Fruit fly (Drosophila melanogaster) whole organism, larva: ENCODE measurements around the gene MTA1-like.

Experiments used
- noc ChIP-seq: fragments of 200-800 bp; sonication (Bioruptor generic); optimal IDR thresholded peaks from 3 replicates; lab custom pipeline; 2019; ENCODE audit warnings: missing biosample characterization, mild to moderate bottlenecking, missing genetic modification characterization, moderate library complexity

Gene MTA1-like

dm6 chr3R:5635524-5635923 lies 13.0 kb downstream of the MTA1-like start, which contains the start of gene CG31546:
CG31546 (minus strand) TSS chr3R:5635624.
- TF ChIP-seq noc (tag; lab: Kevin White, UChicago), result no peak

dm6 chr3R:5633437-5633836 lies 15.1 kb downstream of the MTA1-like start, which contains the start of gene CG12171:
CG12171 (plus strand) TSS chr3R:5633627.
- TF ChIP-seq noc (tag; lab: Kevin White, UChicago), result peak; percentile 18

- no peak for TF ChIP-seq noc (tag; lab: Kevin White, UChicago)
These were observed 16.4 kb downstream of the MTA1-like start, which contains the start of gene CG31549 for dm6 chr3R:5632182-5632581. CG31549 (plus strand) TSS chr3R:5632192.

- no peak for TF ChIP-seq noc (tag; lab: Kevin White, UChicago)
These were observed 21.0 kb downstream of the MTA1-like start, which contains the start of gene CG31551 for dm6 chr3R:5627552-5627951. CG31551 (plus strand) TSS chr3R:5627852.

DNA sequence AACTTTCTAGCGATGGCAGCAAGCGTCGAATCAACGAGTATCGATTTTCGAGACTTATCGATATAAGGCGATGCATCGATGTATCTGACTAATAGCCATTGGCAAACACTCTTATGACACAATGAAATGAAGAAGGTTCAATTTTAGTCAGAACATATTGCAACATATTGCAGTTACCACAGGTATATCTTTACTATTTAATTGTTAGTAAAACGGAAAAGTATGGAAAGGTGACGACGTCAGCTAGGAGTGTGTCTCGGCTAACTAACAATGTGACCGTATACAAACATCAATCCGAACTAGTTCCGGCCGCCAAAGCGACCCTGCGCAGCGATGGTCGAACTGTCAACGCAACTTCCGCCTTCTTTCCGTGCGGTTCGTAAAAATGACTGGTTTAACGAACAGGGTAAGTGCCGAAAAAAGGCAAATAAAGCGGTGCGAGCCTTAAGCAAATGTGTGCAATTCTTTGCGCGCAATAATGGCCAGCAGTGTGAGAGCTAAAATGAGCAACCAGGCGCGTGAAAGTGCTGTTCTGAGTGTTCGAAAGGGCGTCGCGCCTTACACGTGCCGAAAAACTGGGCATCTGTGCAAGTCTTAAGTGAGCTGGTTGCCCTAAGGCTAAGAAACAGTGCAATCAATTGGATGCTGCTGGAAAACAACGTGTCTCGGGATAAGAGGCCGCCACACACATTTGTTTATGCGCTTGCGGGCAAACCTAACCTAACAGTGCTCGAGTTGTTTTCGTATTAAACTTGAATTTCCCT lies 24.2 kb downstream of the MTA1-like start, which contains the start of the genes Dph4, Spec2 and RpL13A:
TSS of gene Dph4 (minus strand) at position 11 of the 764 bp plus-strand sequence.
TSS of gene Spec2 (minus strand) at position 11 of the 764 bp plus-strand sequence.
TSS of gene RpL13A (plus strand) at position 360 of the 764 bp plus-strand sequence.
- peak; percentile 80 for TF ChIP-seq noc (tag; lab: Kevin White, UChicago)

dm6 chr3R:5622985-5623630 lies 25.4 kb downstream of the MTA1-like start:
- TF ChIP-seq noc (tag; lab: Kevin White, UChicago), result peak; percentile 46

dm6 chr3R:5622406-5622752 lies 26.2 kb downstream of the MTA1-like start:
- no peak for TF ChIP-seq noc (tag; lab: Kevin White, UChicago)

dm6 chr3R:5621714-5622405 lies 26.7 kb downstream of the MTA1-like start:
- TF ChIP-seq noc (tag; lab: Kevin White, UChicago), result no peak

- TF ChIP-seq noc (tag; lab: Kevin White, UChicago), result peak; percentile 76
These were observed 28.1 kb downstream of the MTA1-like start for dm6 chr3R:5620387-5620956.

- no peak for TF ChIP-seq noc (tag; lab: Kevin White, UChicago)
These were observed 30.5 kb downstream of the MTA1-like start for dm6 chr3R:5617923-5618623.

- TF ChIP-seq noc (tag; lab: Kevin White, UChicago), result no peak
These were observed 33.1 kb downstream of the MTA1-like start for dm6 chr3R:5615484-5615883.

DNA sequence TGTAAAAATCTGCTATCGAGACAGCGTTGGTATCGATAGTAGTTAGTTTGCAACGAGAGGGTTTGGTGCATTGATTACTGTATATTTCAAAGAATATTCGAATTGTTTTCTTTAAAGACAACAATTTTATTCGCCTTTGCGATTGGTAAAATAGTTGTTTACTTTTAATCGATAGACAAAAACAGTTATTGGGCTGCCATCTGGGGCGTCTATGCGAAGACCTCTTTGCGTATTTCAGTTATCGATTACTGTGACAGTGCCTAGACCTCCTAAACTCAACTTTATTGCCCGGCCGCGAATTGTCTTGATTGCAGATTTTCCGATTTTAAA lies 35.5 kb downstream of the MTA1-like start, which contains the start of gene Atu:
TSS of gene Atu (plus strand) at position 245 of the 330 bp plus-strand sequence.
- no peak for TF ChIP-seq noc (tag; lab: Kevin White, UChicago)

DNA sequence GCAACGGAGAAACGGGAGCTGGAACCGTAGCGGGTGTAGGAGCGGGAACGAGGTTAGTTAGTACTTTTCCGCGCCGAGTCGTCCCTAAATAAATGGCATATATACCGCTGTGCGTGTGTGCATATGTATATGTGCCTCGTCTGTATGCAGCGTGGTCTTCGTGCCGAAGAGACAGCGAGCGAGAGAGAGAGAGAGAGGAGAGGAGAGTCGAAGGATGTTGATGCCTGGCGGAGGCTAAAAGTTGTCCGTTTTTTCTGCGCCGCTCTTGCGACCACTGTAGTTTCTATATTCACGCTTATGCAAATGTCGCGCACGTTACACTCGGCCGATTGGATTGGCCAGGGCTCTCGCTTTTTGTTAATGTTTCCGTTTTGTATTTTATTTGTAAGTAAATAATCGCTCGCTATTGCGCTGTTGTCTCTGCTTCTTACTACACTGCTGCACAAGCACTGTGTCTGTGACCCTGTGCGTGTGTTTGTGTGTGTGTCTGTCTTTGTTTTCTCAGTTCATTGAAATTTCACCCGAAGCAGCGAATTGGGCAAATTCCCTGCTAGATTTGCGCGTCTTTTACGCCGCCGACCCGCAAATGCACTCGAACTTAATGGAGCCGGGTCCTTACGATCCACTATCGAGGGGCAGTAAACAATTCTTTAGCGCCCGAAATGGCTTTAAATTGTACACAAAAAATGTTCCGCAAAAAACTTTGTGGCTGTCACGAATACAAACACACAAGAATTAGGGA lies 36.0 kb downstream of the MTA1-like start, which contains the start of gene Rga:
TSS of gene Rga (minus strand) at position 741 of the 742 bp plus-strand sequence.
- no peak for TF ChIP-seq noc (tag; lab: Kevin White, UChicago)

DNA sequence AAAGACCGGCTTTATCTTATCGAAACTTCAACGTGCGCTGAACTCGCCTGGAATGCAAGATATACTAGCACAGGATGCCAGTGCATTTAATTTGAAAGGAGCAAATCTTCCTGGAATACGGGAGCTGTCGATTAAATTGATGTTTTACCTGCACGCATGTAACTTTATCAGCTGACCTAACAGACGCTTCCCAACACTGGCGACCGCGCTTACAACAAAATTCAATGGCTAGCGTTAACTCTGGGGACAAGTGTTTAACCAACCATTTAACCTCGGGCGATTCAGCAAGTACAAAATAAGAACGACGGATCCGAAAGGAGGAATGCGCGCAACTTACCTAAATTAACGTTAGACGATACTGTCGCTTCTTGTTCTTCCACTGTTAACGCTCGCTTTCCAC lies 36.8 kb downstream of the MTA1-like start:
- no peak for TF ChIP-seq noc (tag; lab: Kevin White, UChicago)
